Fruit fly (Drosophila melanogaster): Measurements from ENCODE around the gene GstT3.

The GstT3 gene

dm6 chrX:20511382-20511853, 44.2 kb downstream of the GstT3 start, which contains the start of gene CG1812 (continued):
- TF ChIP-seq sens-2 (GFP tag; IDR thresholded peaks at IDR 0.05) (0 out of 2 replicates have a peak, but pooled peaks have one; percentile 16), Hand (GFP tag; optimal IDR thresholded peaks at IDR 0.05) (peak; percentile 23), Camta (GFP tag; optimal IDR thresholded peaks at IDR 0.05) (no peak), az2 (GFP tag; optimal IDR thresholded peaks at IDR 0.05) (peak; percentile 9), CG9437 (GFP tag; optimal IDR thresholded peaks at IDR 0.05) (no peak), pho (GFP tag; optimal IDR thresholded peaks at IDR 0.05) (no peak), CG16813 (GFP tag; IDR thresholded peaks at IDR 0.05; ENCODE audit: partially characterized antibody) (0 out of 3 replicates have a peak, but pooled peaks have one; percentile 6), TFAM (GFP tag; optimal IDR thresholded peaks at IDR 0.05) (no peak), HLH4C (GFP tag; IDR thresholded peaks at IDR 0.05; ENCODE audit: partially characterized antibody) (no peak), NfI (GFP tag; optimal IDR thresholded peaks at IDR 0.05) (peak; percentile 27), amos (GFP tag; IDR thresholded peaks at IDR 0.05; ENCODE audit: partially characterized antibody) (0 out of 2 replicates have a peak, but pooled peaks have one; percentile 7), danr (GFP tag; IDR thresholded peaks at IDR 0.05) (no peak), ara (GFP tag; IDR thresholded peaks at IDR 0.05) (peak; percentile 68), ci (GFP tag; IDR thresholded peaks at IDR 0.05) (peak; percentile 60; the same call in 2 of the 3 replicates), E2f2 (GFP tag; IDR thresholded peaks at IDR 0.05) (peak; percentile 60), D (optimal IDR thresholded peaks at IDR 0.05) (no peak), D (GFP tag; optimal IDR thresholded peaks at IDR 0.05) (no peak), cato (GFP tag; optimal IDR thresholded peaks at IDR 0.05; ENCODE audit: borderline replicate concordance) (no peak), Taf1 (GFP tag; IDR thresholded peaks at IDR 0.05) (no peak), CG31441 (GFP tag; IDR thresholded peaks at IDR 0.05) (no peak), NC2β (GFP tag; optimal IDR thresholded peaks at IDR 0.05) (no peak), nau (GFP tag; optimal IDR thresholded peaks at IDR 0.05) (peak; percentile 20), CG4820 (GFP tag; optimal IDR thresholded peaks at IDR 0.05) (no peak), Drgx (GFP tag; IDR thresholded peaks at IDR 0.05) (peak; percentile 73), H2.0 (GFP tag; IDR thresholded peaks at IDR 0.05) (0 out of 2 replicates have a peak, but pooled peaks have one; percentile 21), Vsx1 (GFP tag; optimal IDR thresholded peaks at IDR 0.05) (no peak), Nf-YA (GFP tag; IDR thresholded peaks at IDR 0.05) (peak; percentile 68), kni (GFP tag; optimal IDR thresholded peaks at IDR 0.05) (no peak), nmo (GFP tag; optimal IDR thresholded peaks at IDR 0.05) (peak; percentile 45), croc (GFP tag; conservative IDR thresholded peaks at IDR 0.05) (no peak), CG18619 (GFP tag; optimal IDR thresholded peaks at IDR 0.05) (peak; percentile 1), klu (GFP tag; IDR thresholded peaks at IDR 0.05) (no peak), YL-1 (GFP tag; optimal IDR thresholded peaks at IDR 0.05) (no peak), CG32772 (GFP tag; IDR thresholded peaks at IDR 0.05) (0 out of 2 replicates have a peak, but pooled peaks have one; percentile 36), Pdp1 (GFP tag; optimal IDR thresholded peaks at IDR 0.05) (peak in 1 of 2 experiments; percentile 20), repo (GFP tag; optimal IDR thresholded peaks at IDR 0.05) (no peak), Gug (GFP tag; IDR thresholded peaks at IDR 0.05) (peak; percentile 38; the same call in 1 of the 4 replicates), fd3F (GFP tag; optimal IDR thresholded peaks at IDR 0.05) (no peak), Rx (GFP tag; IDR thresholded peaks at IDR 0.05) (peak; percentile 34; the same call in 1 of the 2 replicates), Optix (GFP tag; IDR thresholded peaks at IDR 0.05) (peak; percentile 15; the same call in 1 of the 3 replicates), slp2 (GFP tag; optimal IDR thresholded peaks at IDR 0.05) (peak; percentile 3), prd (optimal IDR thresholded peaks at IDR 0.05) (no peak), prd (GFP tag; IDR thresholded peaks at IDR 0.05) (peak; percentile 60), dati (GFP tag; IDR thresholded peaks at IDR 0.05) (no peak), gcm (GFP tag; optimal IDR thresholded peaks at IDR 0.05) (no peak), grn (GFP tag; optimal IDR thresholded peaks at IDR 0.05) (no peak), jumu (GFP tag; optimal IDR thresholded peaks at IDR 0.05) (no peak), CG6765 (GFP tag; optimal IDR thresholded peaks at IDR 0.05) (no peak), chinmo (GFP tag; IDR thresholded peaks at IDR 0.05; ENCODE audit: partially characterized antibody) (no peak), CG18011 (GFP tag; optimal IDR thresholded peaks at IDR 0.05) (peak; percentile 22), CG16815 (GFP tag; optimal IDR thresholded peaks at IDR 0.05) (no peak)

Measured in whole organism, embryonic.